Fruit fly (Drosophila melanogaster) whole organism, wandering third instar larva: ENCODE data around the gene defl.

Source experiments
- Abd-B ChIP-seq: fragments of >200 bp; optimal IDR thresholded peaks from 2 replicates; lab custom pipeline; 2017; ENCODE audit warnings: missing biosample characterization, missing genetic modification characterization
- CG32264 ChIP-seq: fragments of 200-800 bp; sonication (Bioruptor generic); optimal IDR thresholded peaks from 2 replicates; lab custom pipeline; 2016; ENCODE audit warnings: missing biosample characterization, missing genetic modification characterization
- CG9705 ChIP-seq: fragments of 200-800 bp; sonication (Bioruptor generic); optimal IDR thresholded peaks from 2 replicates; lab custom pipeline; 2018; ENCODE audit warnings: missing biosample characterization, mild to moderate bottlenecking, missing genetic modification characterization
- CrebA ChIP-seq: fragments of 200-800 bp; sonication (Bioruptor generic); optimal IDR thresholded peaks from 2 replicates; lab custom pipeline; 2016; ENCODE audit warnings: missing biosample characterization, mild to moderate bottlenecking, missing genetic modification characterization, borderline replicate concordance
- Dfd ChIP-seq: fragments of >200 bp; optimal IDR thresholded peaks from 2 replicates; lab custom pipeline; 2017; ENCODE audit warnings: missing biosample characterization, missing genetic modification characterization
- Dif ChIP-seq: fragments of 200-275, 200-300 bp; sonication (Bioruptor generic); optimal IDR thresholded peaks from 2 replicates; lab custom pipeline; 2018; ENCODE audit warnings: missing biosample characterization, missing genetic modification characterization; ENCODE audit not compliant: partially characterized antibody
- GATAd ChIP-seq: sonication (Bioruptor generic); optimal IDR thresholded peaks from 2 replicates; lab custom pipeline; 2016; ENCODE audit warnings: missing biosample characterization, missing genetic modification characterization
- HLH106 ChIP-seq: fragments of 200-800 bp; optimal IDR thresholded peaks from 3 replicates; lab custom pipeline; 2019; ENCODE audit warnings: missing biosample characterization, mild to moderate bottlenecking, missing genetic modification characterization, moderate library complexity
- Hnf4 ChIP-seq: fragments of 200-800 bp; sonication (Bioruptor generic); optimal IDR thresholded peaks from 2 replicates; lab custom pipeline; 2016; ENCODE audit warnings: missing biosample characterization, mild to moderate bottlenecking, missing genetic modification characterization
- Hr78 ChIP-seq: fragments of >200 bp; optimal IDR thresholded peaks from 2 replicates; lab custom pipeline; 2017; ENCODE audit warnings: missing biosample characterization, missing genetic modification characterization
- Hr83 ChIP-seq: fragments of 200-300 bp; sonication (Bioruptor generic); optimal IDR thresholded peaks from 2 replicates; lab custom pipeline; 2016; ENCODE audit warnings: missing biosample characterization, mild to moderate bottlenecking, missing genetic modification characterization, moderate library complexity; ENCODE audit not compliant: poor library complexity, severe bottlenecking
- Mio ChIP-seq: sonication (Bioruptor generic); optimal IDR thresholded peaks from 2 replicates; lab custom pipeline; 2016; ENCODE audit warnings: missing biosample characterization, missing genetic modification characterization
- Myc ChIP-seq: fragments of >200 bp; optimal IDR thresholded peaks from 2 replicates; lab custom pipeline; 2017
- N ChIP-seq: fragments of >200 bp; optimal IDR thresholded peaks from 2 replicates; lab custom pipeline; 2018; ENCODE audit warnings: missing biosample characterization, missing external identifiers, missing genetic modification characterization
- OdsH ChIP-seq: fragments of 200-800 bp; sonication (Bioruptor generic); optimal IDR thresholded peaks from 2 replicates; lab custom pipeline; 2016; ENCODE audit warnings: missing biosample characterization, mild to moderate bottlenecking, missing genetic modification characterization
- Rel ChIP-seq, 2 experiments: fragments of 200-800 bp; sonication (Bioruptor generic) in 1 of 2; optimal IDR thresholded peaks; 2 replicates in 1 of 2; 3 replicates in 1 of 2; lab custom pipeline; 2016 to 2019; ENCODE audit warnings: mild to moderate bottlenecking in 2 of 2, missing biosample characterization in 2 of 2, missing genetic modification characterization in 2 of 2, moderate library complexity in 1 of 2
- Sp1 ChIP-seq: fragments of 200-800 bp; sonication (Bioruptor generic); optimal IDR thresholded peaks from 3 replicates; lab custom pipeline; 2019; ENCODE audit warnings: missing biosample characterization, mild to moderate bottlenecking, missing genetic modification characterization, moderate library complexity
- br ChIP-seq: fragments of 200-800 bp; sonication (Bioruptor generic); optimal IDR thresholded peaks from 2 replicates; lab custom pipeline; 2016; ENCODE audit warnings: missing biosample characterization, missing genetic modification characterization
- brk ChIP-seq: fragments of 200-800 bp; sonication (Bioruptor generic); optimal IDR thresholded peaks from 2 replicates; lab custom pipeline; 2016; ENCODE audit warnings: missing biosample characterization, mild to moderate bottlenecking, missing genetic modification characterization
- dl ChIP-seq, 2 experiments: fragments of 175-275, 200-275 bp in 1 of 2; fragments of 200-275 bp in 1 of 2; sonication (Bioruptor generic); optimal IDR thresholded peaks; lab custom pipeline; 2018; ENCODE audit warnings: mild to moderate bottlenecking in 2 of 2, missing biosample characterization in 2 of 2, missing genetic modification characterization in 2 of 2, moderate library complexity in 2 of 2; ENCODE audit not compliant: partially characterized antibody in 2 of 2, insufficient read depth in 1 of 2
- dsf ChIP-seq: sonication (Bioruptor generic); optimal IDR thresholded peaks from 2 replicates; lab custom pipeline; 2016; ENCODE audit warnings: missing biosample characterization, missing genetic modification characterization, borderline replicate concordance
- ey ChIP-seq: fragments of 200-800 bp; sonication (Bioruptor generic); optimal IDR thresholded peaks from 2 replicates; lab custom pipeline; 2016; ENCODE audit warnings: missing biosample characterization, missing genetic modification characterization
- foxo ChIP-seq, 2 experiments: fragments of 200-800 bp; sonication (Bioruptor generic); optimal IDR thresholded peaks; 2 replicates in 1 of 2; 3 replicates in 1 of 2; lab custom pipeline; 2016 to 2017; ENCODE audit warnings: missing biosample characterization in 2 of 2, missing genetic modification characterization in 2 of 2
- fru ChIP-seq: fragments of 200-800 bp; sonication (Bioruptor generic); optimal IDR thresholded peaks from 3 replicates; lab custom pipeline; 2016; ENCODE audit warnings: missing biosample characterization, mild to moderate bottlenecking, missing genetic modification characterization
- h ChIP-seq: fragments of 200-800 bp; sonication (Bioruptor generic); optimal IDR thresholded peaks from 3 replicates; lab custom pipeline; 2016; ENCODE audit warnings: missing biosample characterization, mild to moderate bottlenecking, missing genetic modification characterization
- jim ChIP-seq: fragments of 175-275, 200-325 bp; sonication (Bioruptor generic); optimal IDR thresholded peaks from 2 replicates; lab custom pipeline; 2016; ENCODE audit warnings: missing biosample characterization, mild to moderate bottlenecking, missing genetic modification characterization
- lola ChIP-seq: fragments of >200 bp; optimal IDR thresholded peaks from 2 replicates; lab custom pipeline; 2017; ENCODE audit warnings: missing biosample characterization, missing genetic modification characterization
- pan ChIP-seq: fragments of >200 bp; optimal IDR thresholded peaks from 2 replicates; lab custom pipeline; 2017
- psq ChIP-seq: fragments of 200-800 bp; sonication (Bioruptor generic); optimal IDR thresholded peaks from 3 replicates; lab custom pipeline; 2017; ENCODE audit warnings: missing biosample characterization, mild to moderate bottlenecking, missing genetic modification characterization, moderate library complexity
- rgr ChIP-seq: fragments of 200-800 bp; sonication (Bioruptor generic); optimal IDR thresholded peaks from 3 replicates; lab custom pipeline; 2016; ENCODE audit warnings: missing biosample characterization, mild to moderate bottlenecking, missing genetic modification characterization
- sage ChIP-seq: fragments of 200-800 bp; sonication (Bioruptor generic); optimal IDR thresholded peaks from 2 replicates; lab custom pipeline; 2016; ENCODE audit warnings: missing biosample characterization, mild to moderate bottlenecking, missing genetic modification characterization
- sv ChIP-seq: fragments of 200-800 bp; sonication (Bioruptor generic); optimal IDR thresholded peaks from 3 replicates; lab custom pipeline; 2016; ENCODE audit warnings: missing biosample characterization, missing genetic modification characterization
- tai ChIP-seq: sonication (Bioruptor generic); optimal IDR thresholded peaks from 2 replicates; lab custom pipeline; 2016; ENCODE audit warnings: missing biosample characterization, missing genetic modification characterization
- woc ChIP-seq: sonication (Bioruptor generic); optimal IDR thresholded peaks from 2 replicates; lab custom pipeline; 2016; ENCODE audit warnings: missing biosample characterization, mild to moderate bottlenecking, missing genetic modification characterization

Gene defl

DNA sequence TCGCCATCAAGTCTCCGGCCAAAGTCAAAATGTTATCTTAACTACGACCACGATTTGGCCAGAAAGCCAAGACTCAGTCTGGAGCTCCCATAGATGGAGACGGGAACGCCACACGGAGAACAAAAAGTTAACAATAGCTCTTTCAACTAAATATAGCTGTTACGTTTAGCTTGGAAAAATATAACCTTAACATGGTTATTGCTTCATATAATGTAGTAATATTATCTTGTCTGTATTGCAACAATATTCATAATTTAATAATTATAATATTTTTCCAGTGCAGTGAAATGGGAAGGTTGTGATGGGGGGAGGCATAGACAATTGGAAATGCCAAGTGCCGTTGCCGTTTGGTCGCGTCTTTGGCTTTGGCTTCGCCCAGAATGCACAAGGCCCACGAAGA is 22.2 kb downstream of the defl start:
- no peak for TF ChIP-seq N
- TF ChIP-seq foxo (GFP tag; optimal IDR thresholded peaks at IDR 0.05; lab: Kevin White, UChicago): no peak
- no peak for TF ChIP-seq Dif (GFP tag; lab: Kevin White, UChicago)
- TF ChIP-seq HLH106 (tag; lab: Kevin White, UChicago): no peak
- TF ChIP-seq Hr83: no peak
- TF ChIP-seq psq (GFP tag; lab: Kevin White, UChicago): no peak
- no peak for TF ChIP-seq tai (GFP tag; lab: Kevin White, UChicago)
- TF ChIP-seq ey: no peak
- TF ChIP-seq dl (GFP tag; optimal IDR thresholded peaks at IDR 0.05; lab: Kevin White, UChicago; ENCODE audit: insufficient read depth in 1 of 2, partially characterized antibody in 2 of 2): no peak
- TF ChIP-seq dsf (GFP tag; lab: Kevin White, UChicago): no peak
- no peak for TF ChIP-seq Dfd
- no peak for TF ChIP-seq jim (GFP tag; lab: Kevin White, UChicago)
- no peak for TF ChIP-seq Hr78 (GFP tag; lab: Kevin White, UChicago)
- TF ChIP-seq Abd-B (GFP tag; lab: Kevin White, UChicago): no peak
- TF ChIP-seq woc (GFP tag; lab: Kevin White, UChicago): no peak
- no peak for TF ChIP-seq sv (GFP tag; lab: Kevin White, UChicago)
- no peak for TF ChIP-seq OdsH (GFP tag; lab: Kevin White, UChicago)
- no peak for TF ChIP-seq Mio (GFP tag; lab: Kevin White, UChicago)

DNA sequence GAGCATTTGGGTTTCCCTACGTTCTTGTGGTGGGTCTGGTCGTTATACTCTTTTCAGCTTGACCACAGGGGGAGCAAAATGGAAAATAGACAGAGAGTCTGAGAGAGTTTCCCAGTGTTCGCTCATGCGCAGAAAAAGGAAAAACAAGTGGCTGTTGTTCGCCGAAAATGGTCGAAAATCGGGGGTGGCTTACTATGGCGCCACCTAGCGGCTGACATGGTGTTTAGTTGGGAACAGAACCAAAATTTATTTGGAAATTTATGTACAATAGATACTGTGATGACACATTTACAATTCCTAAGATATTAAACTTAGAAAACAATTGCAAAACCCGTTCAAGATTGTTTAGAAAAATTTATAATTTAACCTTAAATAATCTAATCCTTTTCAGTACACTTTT is 28.4 kb downstream of the defl start:
- no peak for TF ChIP-seq lola
- peak; percentile 34 for TF ChIP-seq Myc (lab: Kevin White, UChicago)
- no peak for TF ChIP-seq CG32264 (GFP tag; lab: Kevin White, UChicago)

DNA sequence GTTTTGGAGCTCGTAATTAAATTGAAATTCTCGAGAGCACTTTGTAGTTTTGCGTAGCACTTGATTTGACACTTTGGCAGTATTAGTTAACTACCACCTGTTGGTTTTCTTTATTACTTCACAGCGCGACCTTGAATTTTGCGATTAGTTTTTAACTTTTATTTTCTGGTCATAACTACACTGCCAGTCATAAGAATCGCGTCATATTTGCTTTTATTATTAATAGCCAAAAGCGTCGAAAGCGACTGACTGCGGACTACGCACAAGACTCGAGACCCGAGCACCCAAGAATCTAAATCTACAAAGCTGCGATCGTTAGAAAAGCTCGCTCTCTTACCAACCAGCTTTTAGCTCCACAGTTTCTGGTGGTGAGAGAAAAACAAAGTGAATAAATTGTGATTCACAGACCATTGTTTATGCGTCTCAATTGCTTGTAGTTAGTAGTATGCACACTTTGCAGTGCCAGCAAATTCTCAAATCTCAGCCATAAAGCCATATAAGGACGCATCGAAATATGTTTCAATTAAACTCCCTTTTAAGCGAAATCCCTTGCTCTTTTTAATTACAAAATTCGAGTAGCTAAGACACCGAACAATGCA is 37.0 kb downstream of the defl start, which contains the start of gene CG42268:
TSS of gene CG42268 (minus strand) at position 245 of the 599 bp plus-strand sequence.
- TF ChIP-seq Hnf4 (GFP tag; lab: Kevin White, UChicago) (no peak), Rel (GFP tag; optimal IDR thresholded peaks at IDR 0.05; lab: Kevin White, UChicago) (no peak), Rel (tag; optimal IDR thresholded peaks at IDR 0.05; lab: Kevin White, UChicago) (peak; percentile 52)

DNA sequence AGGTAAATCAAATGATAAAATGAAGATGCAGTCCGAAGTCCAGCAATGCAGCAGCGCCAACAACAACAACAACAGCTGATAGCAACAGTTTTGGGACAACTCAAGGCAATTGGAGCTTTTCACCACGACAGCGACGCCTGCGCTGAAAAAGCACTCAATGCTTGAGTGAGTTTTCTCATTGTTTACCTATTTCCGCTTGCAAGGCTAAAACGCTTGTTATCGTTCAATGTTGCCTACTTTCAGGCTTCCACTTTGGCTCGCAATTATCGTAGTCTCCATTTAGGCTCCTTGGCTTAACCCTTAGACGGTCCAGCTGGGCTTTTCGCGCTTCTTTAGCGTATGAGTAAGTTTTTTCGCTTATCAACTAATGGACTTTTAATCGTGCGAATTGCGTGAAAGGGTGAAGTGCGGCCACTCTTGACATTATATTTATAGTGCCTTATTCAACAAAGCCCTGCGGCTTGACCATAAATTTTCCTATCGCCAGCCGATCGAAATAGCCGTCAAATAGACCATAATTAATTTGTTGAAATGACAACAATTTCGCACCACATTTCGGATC is 38.9 kb downstream of the defl start:
- TF ChIP-seq CG32264 (GFP tag; lab: Kevin White, UChicago) (no peak), Hnf4 (GFP tag; lab: Kevin White, UChicago) (peak; percentile 5), Mio (GFP tag; lab: Kevin White, UChicago) (no peak), Myc (lab: Kevin White, UChicago) (peak; percentile 84), h (no peak), N (peak; percentile 90), GATAd (GFP tag; lab: Kevin White, UChicago) (no peak), OdsH (GFP tag; lab: Kevin White, UChicago) (no peak), pan (lab: Kevin White, UChicago) (no peak), rgr (GFP tag; lab: Kevin White, UChicago) (peak; percentile 23)

DNA sequence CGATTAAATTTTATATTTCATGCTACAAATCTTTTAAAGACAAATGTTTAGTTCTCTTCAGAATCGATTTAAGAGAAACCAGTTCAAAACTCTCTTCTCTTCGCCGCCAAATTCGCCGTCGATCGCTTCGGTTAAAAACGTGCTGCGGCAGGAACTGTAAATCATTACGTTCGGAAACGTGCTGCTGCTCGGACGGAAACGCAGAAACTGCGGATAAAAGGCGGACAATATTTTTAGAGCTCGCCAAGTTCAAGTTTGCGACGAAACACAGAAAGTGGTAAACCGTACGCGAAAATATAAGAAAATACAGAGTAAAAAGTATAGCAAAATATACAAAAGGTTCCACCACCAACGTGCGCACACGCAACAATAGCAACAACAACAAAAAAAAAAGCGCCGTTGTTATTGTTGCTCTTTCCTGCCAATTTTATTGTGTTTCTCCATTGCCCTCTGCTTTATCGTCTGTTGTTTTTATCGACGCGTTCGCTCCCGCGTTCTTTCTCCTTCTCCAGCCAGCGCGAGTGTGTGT is 40.2 kb downstream of the defl start, which contains the start of gene Ae2:
TSS of gene Ae2 (plus strand) at position 156 of the 529 bp plus-strand sequence.
- TF ChIP-seq br (GFP tag; lab: Kevin White, UChicago) (peak; percentile 17), tai (GFP tag; lab: Kevin White, UChicago) (peak; percentile 24), sv (GFP tag; lab: Kevin White, UChicago) (no peak), Rel (GFP tag; optimal IDR thresholded peaks at IDR 0.05; lab: Kevin White, UChicago) (no peak), Rel (tag; optimal IDR thresholded peaks at IDR 0.05; lab: Kevin White, UChicago) (peak; percentile 6), Mio (GFP tag; lab: Kevin White, UChicago) (no peak), CG9705 (GFP tag; lab: Kevin White, UChicago) (no peak), psq (GFP tag; lab: Kevin White, UChicago) (peak; percentile 99), sage (GFP tag; lab: Kevin White, UChicago) (peak; percentile 25), lola (no peak), rgr (GFP tag; lab: Kevin White, UChicago) (no peak), Sp1 (GFP tag; lab: Kevin White, UChicago) (peak; percentile 23), Hnf4 (GFP tag; lab: Kevin White, UChicago) (peak; percentile 34), CrebA (GFP tag; lab: Kevin White, UChicago) (peak; percentile 15), fru (peak; percentile 11), ey (no peak), brk (no peak), h (peak; percentile 11)
